Worm (Caenorhabditis elegans): ENCODE measurements around the gene C54C6.4.

The C54C6.4 gene

ce11 chrIII:3519505-3519904, 33.9 kb upstream of the C54C6.4 start, which contains the start of gene hmit-1.3:
Gene hmit-1.3 (minus strand): TSS chrIII:3519607.
- no peak for TF ChIP-seq nhr-12 (tag; optimal IDR thresholded peaks at IDR 0.05)
- TF ChIP-seq elt-2 (tag; optimal IDR thresholded peaks at IDR 0.05), result peak; percentile 58
- TF ChIP-seq elt-3 (tag; optimal IDR thresholded peaks at IDR 0.05), result no peak
- TF ChIP-seq nhr-28 (tag; optimal IDR thresholded peaks at IDR 0.05), result no peak
- TF ChIP-seq nhr-77 (tag; optimal IDR thresholded peaks at IDR 0.05), result no peak
- TF ChIP-seq ama-1 (optimal IDR thresholded peaks at IDR 0.05), result no peak
- TF ChIP-seq daf-12 (tag; optimal IDR thresholded peaks at IDR 0.05), result no peak
- TF ChIP-seq lsy-12 (tag; optimal IDR thresholded peaks at IDR 0.05), result no peak
- no peak for TF ChIP-seq nfya-1 (tag; optimal IDR thresholded peaks at IDR 0.05; ENCODE audit: insufficient read depth)
- peak; percentile 58 for TF ChIP-seq pqm-1 (tag; optimal IDR thresholded peaks at IDR 0.05)
- no peak for TF ChIP-seq sea-2 (GFP tag; optimal IDR thresholded peaks at IDR 0.05)
- TF ChIP-seq fos-1 (tag; optimal IDR thresholded peaks at IDR 0.05), result no peak
- no peak for TF ChIP-seq eor-1 (tag; optimal IDR thresholded peaks at IDR 0.05)
- no peak for TF ChIP-seq egl-5 (tag; optimal IDR thresholded peaks at IDR 0.05)
- no peak for TF ChIP-seq R02D3.7 (tag; optimal IDR thresholded peaks at IDR 0.05)
- peak; percentile 13 for TF ChIP-seq pha-4 (tag; optimal IDR thresholded peaks at IDR 0.05)
- TF ChIP-seq nhr-25 (tag; optimal IDR thresholded peaks at IDR 0.05), result no peak
- no peak for TF ChIP-seq elt-1 (tag; optimal IDR thresholded peaks at IDR 0.05)
- no peak for TF ChIP-seq snpc-4 (tag; optimal IDR thresholded peaks at IDR 0.05)
- TF ChIP-seq ztf-4 (tag; optimal IDR thresholded peaks at IDR 0.05), result no peak
- no peak for TF ChIP-seq ceh-82 (tag; optimal IDR thresholded peaks at IDR 0.05)
- no peak for TF ChIP-seq nhr-23 (tag; optimal IDR thresholded peaks at IDR 0.05)
- TF ChIP-seq ceh-16 (tag; optimal IDR thresholded peaks at IDR 0.05), result no peak
- no peak for TF ChIP-seq mdl-1 (tag; optimal IDR thresholded peaks at IDR 0.05)
- TF ChIP-seq nhr-43 (tag; optimal IDR thresholded peaks at IDR 0.05; ENCODE audit: poor library complexity, severe bottlenecking), result no peak
- no peak for TF ChIP-seq unc-62 (GFP tag; optimal IDR thresholded peaks at IDR 0.05)

ce11 chrIII:3520417-3520816, 33.0 kb upstream of the C54C6.4 start:
- TF ChIP-seq nhr-67 (tag; optimal IDR thresholded peaks at IDR 0.05) (no peak), jun-1 (tag; optimal IDR thresholded peaks at IDR 0.05) (peak; percentile 7), elt-2 (tag; optimal IDR thresholded peaks at IDR 0.05) (peak; percentile 87), unc-39 (tag; optimal IDR thresholded peaks at IDR 0.05) (no peak), pha-4 (tag; optimal IDR thresholded peaks at IDR 0.05) (peak; percentile 51), pqm-1 (tag; optimal IDR thresholded peaks at IDR 0.05) (peak; percentile 95)

DNA sequence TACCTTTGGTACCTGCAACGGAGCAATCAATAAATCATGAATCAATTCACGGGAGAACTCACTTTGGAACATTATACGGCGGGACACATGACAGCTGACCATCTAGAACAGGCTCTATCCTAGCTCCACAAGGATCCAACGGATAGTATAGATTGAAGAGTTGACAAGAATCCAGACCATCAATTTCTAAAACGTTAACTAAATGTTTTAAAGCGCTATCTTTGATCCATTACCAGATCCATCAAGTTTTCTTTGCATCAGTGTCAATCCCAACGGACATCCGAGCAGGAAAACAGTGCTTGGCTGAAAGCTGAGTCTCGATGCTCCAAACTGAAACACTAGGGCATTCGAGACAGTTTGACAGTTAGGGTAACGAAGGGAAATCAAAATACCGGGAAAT, 30.1 kb upstream of the C54C6.4 start:
- TF ChIP-seq nfya-1 (tag; optimal IDR thresholded peaks at IDR 0.05; ENCODE audit: insufficient read depth) (no peak), nhr-76 (tag; optimal IDR thresholded peaks at IDR 0.05) (no peak), pqm-1 (tag; optimal IDR thresholded peaks at IDR 0.05) (no peak), zag-1 (tag; optimal IDR thresholded peaks at IDR 0.05) (no peak), ztf-4 (tag; optimal IDR thresholded peaks at IDR 0.05) (no peak), elt-2 (tag; optimal IDR thresholded peaks at IDR 0.05) (no peak), tbx-2 (tag; optimal IDR thresholded peaks at IDR 0.05) (no peak), jun-1 (tag; optimal IDR thresholded peaks at IDR 0.05) (no peak), sea-2 (GFP tag; optimal IDR thresholded peaks at IDR 0.05) (no peak), R02D3.7 (tag; optimal IDR thresholded peaks at IDR 0.05) (no peak), nhr-12 (tag; optimal IDR thresholded peaks at IDR 0.05) (no peak), unc-62 (GFP tag; optimal IDR thresholded peaks at IDR 0.05) (no peak), egl-27 (tag; optimal IDR thresholded peaks at IDR 0.05) (no peak), ZK546.5 (tag; optimal IDR thresholded peaks at IDR 0.05) (no peak), ama-1 (optimal IDR thresholded peaks at IDR 0.05) (no peak), nhr-11 (tag; optimal IDR thresholded peaks at IDR 0.05) (no peak)

DNA sequence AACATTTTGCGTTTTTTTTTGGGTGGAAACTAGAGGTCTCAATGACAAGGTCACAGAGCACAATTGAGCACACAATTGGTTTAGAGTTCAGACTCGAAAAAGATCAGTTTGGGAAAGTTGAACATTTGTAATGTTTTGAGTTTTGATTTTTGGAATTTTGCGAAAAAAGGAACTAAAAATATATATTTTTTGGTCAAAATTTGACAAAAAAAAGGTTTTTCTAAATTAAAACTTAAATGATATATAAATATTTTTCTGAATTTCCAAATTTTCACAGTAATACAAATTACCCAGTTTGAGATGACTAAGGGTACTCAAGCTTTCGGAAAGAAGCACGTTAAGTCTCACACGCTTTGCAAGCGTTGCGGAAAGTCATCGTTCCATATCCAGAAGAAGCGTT, 25.1 kb upstream of the C54C6.4 start, which contains the start of gene rpl-37:
TSS of gene rpl-37 (plus strand) at position 301 of the 400 bp plus-strand sequence.
- TF ChIP-seq lin-15B (tag; optimal IDR thresholded peaks at IDR 0.05) (no peak), R02D3.7 (tag; optimal IDR thresholded peaks at IDR 0.05) (no peak), aly-2 (tag; optimal IDR thresholded peaks at IDR 0.05) (no peak), unc-62 (GFP tag; optimal IDR thresholded peaks at IDR 0.05) (no peak), ama-1 (optimal IDR thresholded peaks at IDR 0.05) (no peak), nhr-23 (tag; optimal IDR thresholded peaks at IDR 0.05) (no peak), ztf-11 (tag; optimal IDR thresholded peaks at IDR 0.05) (no peak), lsy-12 (tag; optimal IDR thresholded peaks at IDR 0.05) (no peak), nhr-43 (tag; optimal IDR thresholded peaks at IDR 0.05; ENCODE audit: poor library complexity, severe bottlenecking) (no peak), nhr-28 (tag; optimal IDR thresholded peaks at IDR 0.05) (no peak), sea-2 (GFP tag; optimal IDR thresholded peaks at IDR 0.05) (no peak), tbx-2 (tag; optimal IDR thresholded peaks at IDR 0.05) (no peak), egl-5 (tag; optimal IDR thresholded peaks at IDR 0.05) (no peak), snpc-4 (tag; optimal IDR thresholded peaks at IDR 0.05) (no peak), elt-2 (tag; optimal IDR thresholded peaks at IDR 0.05) (no peak), nhr-77 (tag; optimal IDR thresholded peaks at IDR 0.05) (no peak), daf-12 (tag; optimal IDR thresholded peaks at IDR 0.05) (no peak), mdl-1 (tag; optimal IDR thresholded peaks at IDR 0.05) (no peak), ceh-82 (tag; optimal IDR thresholded peaks at IDR 0.05) (no peak)

Measured in whole organism, L3 larva.